Fruit fly (Drosophila melanogaster) whole organism, embryonic: ENCODE measurements around the gene kdn.

Source experiments
- B-H1 ChIP-seq: fragments of 200-800 bp; sonication (Bioruptor generic); IDR thresholded peaks from 3 replicates; pipeline ENCODE4 v1.3.6; 2022; ENCODE audit warnings: missing biosample characterization, missing genetic modification characterization
- Bteb2 ChIP-seq: fragments of 200-800 bp; sonication (Bioruptor generic); optimal IDR thresholded peaks from 2 replicates; lab custom pipeline; 2016; ENCODE audit warnings: missing biosample characterization, missing genetic modification characterization
- CG10565 ChIP-seq: fragments of 200-800 bp; sonication (Bioruptor generic); optimal IDR thresholded peaks from 3 replicates; lab custom pipeline; 2016; ENCODE audit warnings: missing biosample characterization, mild to moderate bottlenecking, missing genetic modification characterization
- CG10654 ChIP-seq: fragments of 200-800 bp; sonication (Bioruptor generic); optimal IDR thresholded peaks from 2 replicates; lab custom pipeline; 2016; ENCODE audit warnings: missing biosample characterization, missing genetic modification characterization
- CG11560 ChIP-seq: fragments of 200-800 bp; sonication (Bioruptor generic); IDR thresholded peaks from 3 replicates; pipeline ENCODE4 v1.3.6; 2022; ENCODE audit warnings: missing biosample characterization, missing genetic modification characterization
- CG12659 ChIP-seq: fragments of 200-800 bp; sonication (Bioruptor generic); optimal IDR thresholded peaks from 3 replicates; lab custom pipeline; 2017; ENCODE audit warnings: mild to moderate bottlenecking, missing biosample characterization, missing genetic modification reagents, missing genetic modification characterization
- CG13287 ChIP-seq: fragments of 200-800 bp; sonication (Bioruptor generic); IDR thresholded peaks from 2 replicates; pipeline ENCODE4 v1.3.6; 2022; ENCODE audit warnings: missing biosample characterization, missing genetic modification characterization; ENCODE audit not compliant: partially characterized antibody
- CG15696 ChIP-seq: fragments of 200-800 bp; sonication (Bioruptor generic); optimal IDR thresholded peaks from 2 replicates; lab custom pipeline; 2019; ENCODE audit warnings: missing biosample characterization, mild to moderate bottlenecking, missing genetic modification characterization, moderate library complexity
- CG17568 ChIP-seq: fragments of 200-800 bp; sonication (Bioruptor generic); optimal IDR thresholded peaks from 2 replicates; lab custom pipeline; 2018; ENCODE audit warnings: missing biosample characterization, mild to moderate bottlenecking, missing genetic modification characterization, moderate library complexity
- CG17829 ChIP-seq: fragments of 200-800 bp; optimal IDR thresholded peaks from 2 replicates; lab custom pipeline; 2019; ENCODE audit warnings: missing biosample characterization, mild to moderate bottlenecking, missing genetic modification characterization, moderate library complexity
- CG17912 ChIP-seq: fragments of 200-800 bp; sonication (Bioruptor generic); optimal IDR thresholded peaks from 2 replicates; lab custom pipeline; 2018; ENCODE audit warnings: missing biosample characterization, mild to moderate bottlenecking, missing genetic modification characterization
- CG30431 ChIP-seq: fragments of 200-800 bp; sonication (Bioruptor generic); optimal IDR thresholded peaks from 2 replicates; lab custom pipeline; 2017; ENCODE audit warnings: missing biosample characterization, missing genetic modification characterization
- CG3065 ChIP-seq: fragments of 200-800 bp; sonication (Bioruptor generic); optimal IDR thresholded peaks from 2 replicates; lab custom pipeline; 2016; ENCODE audit warnings: missing biosample characterization, missing genetic modification characterization
- CG3163 ChIP-seq: fragments of 200-800 bp; sonication (Bioruptor generic); optimal IDR thresholded peaks from 3 replicates; lab custom pipeline; 2016; ENCODE audit warnings: missing biosample characterization, missing genetic modification characterization
- CG32772 ChIP-seq: fragments of 200-800 bp; sonication (Bioruptor generic); IDR thresholded peaks from 2 replicates; pipeline ENCODE4 v1.3.6; 2022; ENCODE audit warnings: missing biosample characterization, missing genetic modification characterization
- CG34422 ChIP-seq: fragments of 200-800 bp; sonication (Bioruptor generic); IDR thresholded peaks from 3 replicates; pipeline ENCODE4 v1.3.6; 2022; ENCODE audit warnings: missing biosample characterization, missing genetic modification characterization
- CG4404 ChIP-seq: fragments of 200-800 bp; sonication (Bioruptor generic); IDR thresholded peaks from 2 replicates; pipeline ENCODE4 v1.3.6; 2022; ENCODE audit warnings: missing biosample characterization, missing genetic modification characterization
- CG6683 ChIP-seq: fragments of 200-800 bp; sonication (Bioruptor generic); optimal IDR thresholded peaks from 2 replicates; lab custom pipeline; 2017; ENCODE audit warnings: missing biosample characterization, mild to moderate bottlenecking, missing genetic modification characterization, missing genetic modification reagents
- CG7745 ChIP-seq: fragments of 200-800 bp; sonication (Bioruptor generic); optimal IDR thresholded peaks from 2 replicates; lab custom pipeline; 2018; ENCODE audit warnings: missing biosample characterization, mild to moderate bottlenecking, missing genetic modification characterization, moderate library complexity
- CG8765 ChIP-seq: fragments of 200-800 bp; sonication (Bioruptor generic); IDR thresholded peaks from 2 replicates; pipeline ENCODE4 v1.3.6; 2022; ENCODE audit warnings: missing biosample characterization, missing genetic modification characterization
- CG9609 ChIP-seq: fragments of 200-800 bp; sonication (Bioruptor generic); optimal IDR thresholded peaks from 3 replicates; lab custom pipeline; 2016; ENCODE audit warnings: missing biosample characterization, missing genetic modification characterization
- CG9876 ChIP-seq: fragments of 200-800 bp; sonication (Bioruptor generic); optimal IDR thresholded peaks from 2 replicates; lab custom pipeline; 2016; ENCODE audit warnings: missing biosample characterization, missing genetic modification characterization
- CTCF ChIP-seq: fragments of 200-800 bp; sonication (Bioruptor generic); optimal IDR thresholded peaks from 2 replicates; lab custom pipeline; 2017; ENCODE audit warnings: missing biosample characterization, mild to moderate bottlenecking, missing genetic modification characterization, moderate library complexity
- CkIIα-i1 ChIP-seq: fragments of 200-800 bp; sonication (Bioruptor generic); IDR thresholded peaks from 2 replicates; pipeline ENCODE4 v1.3.6; 2022; ENCODE audit warnings: missing biosample characterization, missing genetic modification characterization
- D ChIP-seq, 2 experiments: fragments of 200-800 bp in 1 of 2; fragments of >200 bp in 1 of 2; sonication (Bioruptor generic) in 1 of 2; optimal IDR thresholded peaks; 2 replicates in 1 of 2; 3 replicates in 1 of 2; lab custom pipeline; 2017; ENCODE audit warnings: mild to moderate bottlenecking in 1 of 2, missing biosample characterization in 1 of 2, missing genetic modification characterization in 1 of 2, missing genetic modification reagents in 1 of 2
- Deaf1 ChIP-seq: fragments of 200-800 bp; optimal IDR thresholded peaks from 3 replicates; lab custom pipeline; 2019; ENCODE audit warnings: missing biosample characterization, mild to moderate bottlenecking, missing genetic modification characterization, moderate library complexity
- Elba2 ChIP-seq: fragments of 200-800 bp; sonication (Bioruptor generic); optimal IDR thresholded peaks from 3 replicates; lab custom pipeline; 2016; ENCODE audit warnings: missing biosample characterization, missing genetic modification characterization
- GATAe ChIP-seq: fragments of 200-800 bp; sonication (Bioruptor generic); conservative IDR thresholded peaks from 2 replicates; pipeline ENCODE4 v1.3.6; 2022; ENCODE audit warnings: missing biosample characterization, missing genetic modification characterization
- H15 ChIP-seq: fragments of 200-800 bp; sonication (Bioruptor generic); IDR thresholded peaks from 3 replicates; pipeline ENCODE4 v1.3.6; 2022; ENCODE audit warnings: missing biosample characterization, missing genetic modification characterization
- Hmx ChIP-seq: fragments of 200-800 bp; sonication (Bioruptor generic); optimal IDR thresholded peaks from 2 replicates; lab custom pipeline; 2016; ENCODE audit warnings: missing biosample characterization, missing genetic modification characterization
- NK7.1 ChIP-seq: fragments of 200-800 bp; sonication (Bioruptor generic); optimal IDR thresholded peaks from 3 replicates; lab custom pipeline; 2016; ENCODE audit warnings: missing biosample characterization, missing genetic modification characterization
- bigmax ChIP-seq: fragments of 200-800 bp; sonication (Bioruptor generic); optimal IDR thresholded peaks from 2 replicates; lab custom pipeline; 2018; ENCODE audit warnings: missing biosample characterization, mild to moderate bottlenecking, missing genetic modification characterization
- bsh ChIP-seq, 2 experiments: fragments of 200-800 bp; sonication (Bioruptor generic); optimal IDR thresholded peaks; 2 replicates each; lab custom pipeline; 2017 to 2018; ENCODE audit warnings: mild to moderate bottlenecking in 2 of 2, missing biosample characterization in 2 of 2, missing genetic modification characterization in 2 of 2, moderate library complexity in 1 of 2
- btn ChIP-seq: fragments of 200-800 bp; sonication (Bioruptor generic); optimal IDR thresholded peaks from 2 replicates; lab custom pipeline; 2016; ENCODE audit warnings: missing biosample characterization, missing genetic modification characterization
- cas ChIP-seq: fragments of 200-800 bp; sonication (Bioruptor generic); IDR thresholded peaks from 2 replicates; pipeline ENCODE4 v1.3.6; 2022; ENCODE audit warnings: missing biosample characterization, missing genetic modification characterization
- crc ChIP-seq: fragments of 200-800 bp; sonication (Bioruptor generic); optimal IDR thresholded peaks from 2 replicates; lab custom pipeline; 2016; ENCODE audit warnings: missing biosample characterization, missing genetic modification characterization
- crp ChIP-seq, 2 experiments: fragments of 200-800 bp; sonication (Bioruptor generic); optimal IDR thresholded peaks; 2 replicates in 1 of 2; 3 replicates in 1 of 2; lab custom pipeline; 2017; ENCODE audit warnings: missing biosample characterization in 2 of 2, missing genetic modification characterization in 2 of 2, mild to moderate bottlenecking in 1 of 2, moderate library complexity in 1 of 2
- dimm ChIP-seq: fragments of 200-800 bp; sonication (Bioruptor generic); IDR thresholded peaks from 2 replicates; pipeline ENCODE4 v1.3.6; 2022; ENCODE audit warnings: missing biosample characterization, missing genetic modification characterization
- dmrt99B ChIP-seq: fragments of 200-800 bp; sonication (Bioruptor generic); optimal IDR thresholded peaks from 2 replicates; lab custom pipeline; 2018; ENCODE audit warnings: missing biosample characterization, mild to moderate bottlenecking, missing genetic modification characterization, moderate library complexity
- eve ChIP-seq, 2 experiments: fragments of >200 bp; optimal IDR thresholded peaks; 2 replicates each; lab custom pipeline; 2017; ENCODE audit warnings: missing biosample characterization in 2 of 2, missing genetic modification characterization in 2 of 2
- exex ChIP-seq: fragments of 200-800 bp; sonication (Bioruptor generic); optimal IDR thresholded peaks from 4 replicates; lab custom pipeline; 2018; ENCODE audit warnings: missing biosample characterization, mild to moderate bottlenecking, missing genetic modification characterization, moderate library complexity
- fd3F ChIP-seq: fragments of 200-800 bp; sonication (Bioruptor generic); optimal IDR thresholded peaks from 2 replicates; lab custom pipeline; 2018; ENCODE audit warnings: missing biosample characterization, mild to moderate bottlenecking, missing genetic modification characterization, moderate library complexity
- fu2 ChIP-seq: fragments of 200-800 bp; sonication (Bioruptor generic); optimal IDR thresholded peaks from 2 replicates; lab custom pipeline; 2016; ENCODE audit warnings: missing biosample characterization, missing genetic modification characterization
- inv ChIP-seq: fragments of 200-800 bp; sonication (Bioruptor generic); IDR thresholded peaks from 2 replicates; pipeline ENCODE4 v1.3.6; 2022; ENCODE audit warnings: missing biosample characterization, missing genetic modification characterization; ENCODE audit not compliant: partially characterized antibody
- klu ChIP-seq: fragments of 200-800 bp; sonication (Bioruptor generic); IDR thresholded peaks from 2 replicates; pipeline ENCODE4 v1.3.6; 2022; ENCODE audit warnings: missing biosample characterization, missing genetic modification characterization
- luna ChIP-seq: fragments of 200-800 bp; sonication (Bioruptor generic); optimal IDR thresholded peaks from 2 replicates; lab custom pipeline; 2016; ENCODE audit warnings: missing biosample characterization, missing genetic modification characterization
- maf-S ChIP-seq: fragments of 200-800 bp; sonication (Bioruptor generic); optimal IDR thresholded peaks from 2 replicates; lab custom pipeline; 2016; ENCODE audit warnings: missing biosample characterization, missing genetic modification characterization
- p53 ChIP-seq: fragments of 200-800 bp; sonication (Bioruptor generic); optimal IDR thresholded peaks from 2 replicates; lab custom pipeline; 2016; ENCODE audit warnings: missing biosample characterization, missing genetic modification characterization
- sna ChIP-seq: fragments of 200-800 bp; sonication (Bioruptor generic); IDR thresholded peaks from 2 replicates; pipeline ENCODE4 v1.3.6; 2022; ENCODE audit warnings: missing biosample characterization, missing genetic modification characterization; ENCODE audit not compliant: partially characterized antibody
- tin ChIP-seq: fragments of 200-800 bp; sonication (Bioruptor generic); optimal IDR thresholded peaks from 3 replicates; lab custom pipeline; 2016; ENCODE audit warnings: missing biosample characterization, missing genetic modification characterization
- wek ChIP-seq: fragments of 200-800 bp; sonication (Bioruptor generic); optimal IDR thresholded peaks from 3 replicates; lab custom pipeline; 2018; ENCODE audit warnings: missing biosample characterization, mild to moderate bottlenecking, missing genetic modification characterization, moderate library complexity
- zf30C ChIP-seq: fragments of 200-800 bp; sonication (Bioruptor generic); optimal IDR thresholded peaks from 3 replicates; lab custom pipeline; 2018; ENCODE audit warnings: missing biosample characterization, mild to moderate bottlenecking, missing genetic modification characterization

kdn gene

DNA sequence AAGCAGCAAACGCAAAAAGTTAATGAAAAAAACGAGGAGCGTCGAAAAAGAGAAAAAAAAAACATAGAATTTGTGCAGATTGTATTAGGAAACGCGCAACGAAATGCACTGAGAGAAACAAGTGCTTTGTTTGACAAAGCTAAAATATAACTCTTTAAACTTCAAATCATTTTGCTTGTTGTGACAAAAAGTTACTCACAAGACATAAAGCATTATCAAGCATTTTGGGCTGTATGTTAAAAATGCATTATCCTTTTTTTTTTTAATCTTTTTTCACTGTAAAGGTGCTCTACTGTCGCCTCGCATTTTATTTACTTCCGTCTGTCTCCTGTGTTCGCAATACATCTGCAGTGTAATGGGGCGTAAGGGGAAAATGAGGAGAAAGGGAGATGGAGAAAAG lies 26.3 kb downstream of the kdn start (continued):
- TF ChIP-seq CG13287 (GFP tag; lab: Robert Waterston, UW) (no peak), wek (no peak), CG3163 (GFP tag; lab: Kevin White, UChicago) (no peak), CTCF (GFP tag; lab: Kevin White, UChicago) (no peak), zf30C (no peak), btn (no peak), dmrt99B (tag; lab: Kevin White, UChicago) (peak; percentile 52), bsh (GFP tag; optimal IDR thresholded peaks at IDR 0.05; lab: Kevin White, UChicago) (peak in 1 of 2 experiments; percentile 5), CG17912 (no peak), GATAe (no peak), tin (GFP tag; lab: Kevin White, UChicago) (no peak), CG10654 (GFP tag; lab: Kevin White, UChicago) (no peak), CG17829 (tag; lab: Kevin White, UChicago) (no peak), sna (no peak), p53 (GFP tag; lab: Kevin White, UChicago) (no peak), luna (GFP tag; lab: Kevin White, UChicago) (no peak), CG17568 (GFP tag; lab: Kevin White, UChicago) (no peak), dimm (no peak), bigmax (GFP tag; lab: Kevin White, UChicago) (no peak), H15 (GFP tag; lab: Robert Waterston, UW) (no peak), Hmx (GFP tag; lab: Kevin White, UChicago) (no peak), fd3F (GFP tag; lab: Kevin White, UChicago) (no peak), maf-S (GFP tag; lab: Kevin White, UChicago) (no peak), Bteb2 (GFP tag; lab: Kevin White, UChicago) (no peak), D (optimal IDR thresholded peaks at IDR 0.05; lab: Kevin White, UChicago) (no peak), D (GFP tag; optimal IDR thresholded peaks at IDR 0.05; lab: Kevin White, UChicago) (no peak), CG12659 (GFP tag; lab: Kevin White, UChicago) (no peak), NK7.1 (GFP tag; lab: Kevin White, UChicago) (no peak), Elba2 (GFP tag; lab: Kevin White, UChicago) (no peak), cas (GFP tag; lab: Robert Waterston, UW) (no peak), CG11560 (tag; lab: Robert Waterston, UW) (no peak), exex (tag; lab: Kevin White, UChicago) (no peak), CkIIα-i1 (GFP tag; lab: Robert Waterston, UW) (no peak), crp (GFP tag; optimal IDR thresholded peaks at IDR 0.05; lab: Kevin White, UChicago) (no peak), CG3065 (GFP tag; lab: Kevin White, UChicago) (no peak), CG9876 (no peak), klu (GFP tag; lab: Robert Waterston, UW) (no peak), CG4404 (GFP tag; lab: Robert Waterston, UW) (no peak), eve (GFP tag; optimal IDR thresholded peaks at IDR 0.05; lab: Kevin White, UChicago) (no peak), CG34422 (GFP tag; lab: Robert Waterston, UW) (no peak), CG6683 (GFP tag; lab: Kevin White, UChicago) (no peak), CG32772 (GFP tag; lab: Robert Waterston, UW) (no peak), CG8765 (no peak), crc (GFP tag; lab: Kevin White, UChicago) (no peak), fu2 (GFP tag; lab: Kevin White, UChicago) (no peak), B-H1 (no peak), CG9609 (GFP tag; lab: Kevin White, UChicago) (no peak), CG7745 (no peak), Deaf1 (tag; lab: Kevin White, UChicago) (no peak), CG30431 (no peak), inv (GFP tag; lab: Robert Waterston, UW) (no peak), CG10565 (GFP tag; lab: Kevin White, UChicago) (no peak), CG15696 (no peak)
